Worm (Caenorhabditis elegans): ENCODE data around the gene gly-8.

ce11 chrIII:11592096-11592495 is 32.9 kb upstream of the gly-8 start:
- no peak for TF ChIP-seq unc-39 (tag; optimal IDR thresholded peaks at IDR 0.05)
- no peak for TF ChIP-seq ceh-43 (GFP tag; optimal IDR thresholded peaks at IDR 0.05)
- TF ChIP-seq lin-32 (GFP tag; optimal IDR thresholded peaks at IDR 0.05): no peak
- no peak for TF ChIP-seq elt-3 (tag; optimal IDR thresholded peaks at IDR 0.05)
- no peak for TF ChIP-seq elt-1 (tag; optimal IDR thresholded peaks at IDR 0.05; ENCODE audit: borderline replicate concordance, insufficient read depth)
- no peak for TF ChIP-seq ztf-11 (tag; optimal IDR thresholded peaks at IDR 0.05)
